Worm (Caenorhabditis elegans) whole organism, early embryonic: ENCODE measurements around the gene mrpl-4.

ENCODE experiments used
- B0310.2 ChIP-seq: sonication (generic microtip); optimal IDR thresholded peaks from 2 replicates; lab custom pipeline; 2016; ENCODE audit warnings: mild to moderate bottlenecking, missing genetic modification characterization, missing compliant biosample characterization
- F13C5.2 ChIP-seq: sonication (generic microtip); optimal IDR thresholded peaks from 2 replicates; lab custom pipeline; 2017; ENCODE audit warnings: mild to moderate bottlenecking, missing genetic modification characterization, inconsistent platforms, missing compliant biosample characterization
- aly-1 ChIP-seq: sonication (generic microtip); optimal IDR thresholded peaks from 2 replicates; lab custom pipeline; 2016; ENCODE audit warnings: missing genetic modification characterization, missing compliant biosample characterization
- ama-1 ChIP-seq: fragments of 150-350 bp; optimal IDR thresholded peaks from 2 replicates; lab custom pipeline; 2014
- ceh-13 ChIP-seq: fragments of 200-800 bp; sonication (Bioruptor generic); optimal IDR thresholded peaks from 2 replicates; lab custom pipeline; 2018; ENCODE audit warnings: mild to moderate bottlenecking, missing genetic modification characterization, missing compliant biosample characterization
- ceh-36 ChIP-seq: sonication (generic microtip); optimal IDR thresholded peaks from 2 replicates; lab custom pipeline; 2016; ENCODE audit warnings: missing genetic modification characterization, inconsistent platforms, missing compliant biosample characterization
- ets-7 ChIP-seq: sonication (generic microtip); optimal IDR thresholded peaks from 2 replicates; lab custom pipeline; 2016; ENCODE audit warnings: missing genotype, missing genetic modification characterization, missing compliant biosample characterization
- flt-1 ChIP-seq: fragments of 200-800 bp; sonication (Bioruptor generic); IDR thresholded peaks from 2 replicates; pipeline ENCODE4 v1.3.6; 2022; ENCODE audit warnings: missing genetic modification characterization, missing compliant biosample characterization
- hmbx-1 ChIP-seq: sonication (generic microtip); optimal IDR thresholded peaks from 2 replicates; lab custom pipeline; 2016; ENCODE audit warnings: mild to moderate bottlenecking, missing genetic modification characterization, missing compliant biosample characterization
- hmg-4 ChIP-seq: fragments of 200-800 bp; sonication (Bioruptor generic); optimal IDR thresholded peaks from 2 replicates; lab custom pipeline; 2018; ENCODE audit warnings: mild to moderate bottlenecking, missing genetic modification characterization, missing compliant biosample characterization
- hnd-1 ChIP-seq: sonication (generic microtip); optimal IDR thresholded peaks from 2 replicates; lab custom pipeline; 2016; ENCODE audit warnings: missing genetic modification characterization, missing compliant biosample characterization
- pes-1 ChIP-seq: fragments of 200-800 bp; sonication (Bioruptor generic); IDR thresholded peaks from 2 replicates; pipeline ENCODE4 v1.3.6; 2022; ENCODE audit warnings: missing genetic modification reagents, missing genetic modification characterization, missing compliant biosample characterization
- scrt-1 ChIP-seq: fragments of 200-800 bp; sonication (Bioruptor generic); IDR thresholded peaks from 2 replicates; pipeline ENCODE4 v1.3.6; 2022; ENCODE audit warnings: missing genetic modification characterization, missing compliant biosample characterization
- sea-1 ChIP-seq: fragments of 200-800 bp; sonication (Bioruptor generic); conservative IDR thresholded peaks from 2 replicates; pipeline ENCODE4 v1.3.6; 2022; ENCODE audit warnings: missing genetic modification characterization, missing compliant biosample characterization
- tbx-11 ChIP-seq: fragments of 200-800 bp; sonication (Bioruptor generic); IDR thresholded peaks from 2 replicates; pipeline ENCODE4 v1.3.6; 2022; ENCODE audit warnings: missing genetic modification characterization, missing compliant biosample characterization
- tbx-37 ChIP-seq: fragments of 200-800 bp; sonication (Bioruptor generic); conservative IDR thresholded peaks from 2 replicates; pipeline ENCODE4 v1.3.6; 2022; ENCODE audit warnings: missing genetic modification reagents, missing genetic modification characterization, missing compliant biosample characterization
- tra-4 ChIP-seq: sonication (generic microtip); optimal IDR thresholded peaks from 2 replicates; lab custom pipeline; 2017; ENCODE audit warnings: missing genetic modification characterization, missing compliant biosample characterization

The mrpl-4 gene

ce11 chrV:8468740-8469139 lies 1.7 kb downstream of the mrpl-4 start, which contains the start of gene phf-30:
phf-30 (plus strand) TSS chrV:8469040.
- TF ChIP-seq F13C5.2 (tag; lab: Kevin White, UChicago) (no peak), ama-1 (lab: Kevin White, UChicago) (no peak), tbx-37 (GFP tag; lab: Robert Waterston, UW) (no peak), hmbx-1 (tag; lab: Kevin White, UChicago) (no peak), hmg-4 (GFP tag; lab: Kevin White, UChicago) (no peak), tra-4 (tag; lab: Kevin White, UChicago) (no peak), ets-7 (tag; lab: Kevin White, UChicago) (no peak), tbx-11 (no peak), hnd-1 (no peak), sea-1 (GFP tag; lab: Robert Waterston, UW) (no peak), flt-1 (no peak), ceh-36 (tag; lab: Kevin White, UChicago) (no peak), aly-1 (tag; lab: Kevin White, UChicago) (no peak), ceh-13 (GFP tag; lab: Kevin White, UChicago) (no peak)

- no peak for TF ChIP-seq scrt-1 (GFP tag; lab: Robert Waterston, UW)
- TF ChIP-seq B0310.2 (tag; lab: Kevin White, UChicago): no peak
- TF ChIP-seq aly-1 (tag; lab: Kevin White, UChicago): no peak
- no peak for TF ChIP-seq flt-1
- no peak for TF ChIP-seq ama-1 (lab: Kevin White, UChicago)
- no peak for TF ChIP-seq ceh-13 (GFP tag; lab: Kevin White, UChicago)
- no peak for TF ChIP-seq hnd-1
- no peak for TF ChIP-seq hmg-4 (GFP tag; lab: Kevin White, UChicago)
- TF ChIP-seq sea-1 (GFP tag; lab: Robert Waterston, UW): no peak
- TF ChIP-seq pes-1: no peak
- TF ChIP-seq tra-4 (tag; lab: Kevin White, UChicago): no peak
- TF ChIP-seq ets-7 (tag; lab: Kevin White, UChicago): no peak
- TF ChIP-seq F13C5.2 (tag; lab: Kevin White, UChicago): no peak
- no peak for TF ChIP-seq tbx-37 (GFP tag; lab: Robert Waterston, UW)
- no peak for TF ChIP-seq hmbx-1 (tag; lab: Kevin White, UChicago)
- no peak for TF ChIP-seq ceh-36 (tag; lab: Kevin White, UChicago)
- no peak for TF ChIP-seq tbx-11
Measured at ce11 chrV:8470906-8471305, 3.8 kb downstream of the mrpl-4 start, which contains the start of gene gplb-1. gplb-1 (minus strand) TSS chrV:8471242.

ce11 chrV:8481274-8481673 lies 14.2 kb downstream of the mrpl-4 start:
- TF ChIP-seq scrt-1 (GFP tag; lab: Robert Waterston, UW) (no peak), tbx-11 (no peak), tbx-37 (GFP tag; lab: Robert Waterston, UW) (no peak), ceh-13 (GFP tag; lab: Kevin White, UChicago) (no peak), B0310.2 (tag; lab: Kevin White, UChicago) (no peak), pes-1 (no peak), ceh-36 (tag; lab: Kevin White, UChicago) (no peak), sea-1 (GFP tag; lab: Robert Waterston, UW) (no peak), hmbx-1 (tag; lab: Kevin White, UChicago) (no peak), tra-4 (tag; lab: Kevin White, UChicago) (no peak), ets-7 (tag; lab: Kevin White, UChicago) (no peak), F13C5.2 (tag; lab: Kevin White, UChicago) (no peak), aly-1 (tag; lab: Kevin White, UChicago) (no peak), flt-1 (no peak), ama-1 (lab: Kevin White, UChicago) (no peak), hnd-1 (no peak), hmg-4 (GFP tag; lab: Kevin White, UChicago) (no peak)

- TF ChIP-seq hnd-1: no peak
- TF ChIP-seq flt-1: no peak
- TF ChIP-seq sea-1 (GFP tag; lab: Robert Waterston, UW): no peak
- no peak for TF ChIP-seq hmbx-1 (tag; lab: Kevin White, UChicago)
- no peak for TF ChIP-seq ama-1 (lab: Kevin White, UChicago)
- TF ChIP-seq tra-4 (tag; lab: Kevin White, UChicago): no peak
- no peak for TF ChIP-seq tbx-37 (GFP tag; lab: Robert Waterston, UW)
- no peak for TF ChIP-seq tbx-11
- no peak for TF ChIP-seq ceh-36 (tag; lab: Kevin White, UChicago)
- no peak for TF ChIP-seq ceh-13 (GFP tag; lab: Kevin White, UChicago)
- TF ChIP-seq scrt-1 (GFP tag; lab: Robert Waterston, UW): no peak
- TF ChIP-seq hmg-4 (GFP tag; lab: Kevin White, UChicago): no peak
- no peak for TF ChIP-seq aly-1 (tag; lab: Kevin White, UChicago)
- TF ChIP-seq F13C5.2 (tag; lab: Kevin White, UChicago): no peak
- TF ChIP-seq pes-1: no peak
- no peak for TF ChIP-seq ets-7 (tag; lab: Kevin White, UChicago)
Measured at ce11 chrV:8494260-8494939, 27.3 kb downstream of the mrpl-4 start, which contains the start of gene pxn-1. pxn-1 (plus strand) TSS chrV:8494889.

- TF ChIP-seq scrt-1 (GFP tag; lab: Robert Waterston, UW) (no peak), ceh-36 (tag; lab: Kevin White, UChicago) (no peak), tbx-11 (no peak), hmg-4 (GFP tag; lab: Kevin White, UChicago) (no peak)
Measured at ce11 chrV:8495106-8495505, 28.0 kb downstream of the mrpl-4 start.

ce11 chrV:8495965-8496364 lies 28.9 kb downstream of the mrpl-4 start:
- TF ChIP-seq F13C5.2 (tag; lab: Kevin White, UChicago) (no peak), pes-1 (peak; percentile 57; the same call in 1 of the 2 replicates), scrt-1 (GFP tag; lab: Robert Waterston, UW) (no peak), tbx-37 (GFP tag; lab: Robert Waterston, UW) (no peak)

ce11 chrV:8499407-8499806 lies 32.3 kb downstream of the mrpl-4 start:
- TF ChIP-seq sea-1 (GFP tag; lab: Robert Waterston, UW) (no peak), flt-1 (no peak), F13C5.2 (tag; lab: Kevin White, UChicago) (no peak), ceh-36 (tag; lab: Kevin White, UChicago) (no peak), ama-1 (lab: Kevin White, UChicago) (no peak), hmbx-1 (tag; lab: Kevin White, UChicago) (no peak), hnd-1 (no peak), B0310.2 (tag; lab: Kevin White, UChicago) (no peak), tra-4 (tag; lab: Kevin White, UChicago) (no peak), aly-1 (tag; lab: Kevin White, UChicago) (no peak), hmg-4 (GFP tag; lab: Kevin White, UChicago) (no peak), scrt-1 (GFP tag; lab: Robert Waterston, UW) (no peak), tbx-37 (GFP tag; lab: Robert Waterston, UW) (no peak), ets-7 (tag; lab: Kevin White, UChicago) (no peak), tbx-11 (no peak), ceh-13 (GFP tag; lab: Kevin White, UChicago) (no peak), pes-1 (no peak)
